4 fruit fly cellular contexts compared by ENCODE assay signal in genomic region chr2L:1091675-1092074, dm6.
TF ChIP-seq lines count a peak whose summit lies in the region.

No protein-coding gene starts in this region.

- TF ChIP-seq CTCF in whole organism, embryonic (GFP tag; optimal IDR thresholded peaks at IDR 0.05; lab: Kevin White, UChicago), result no peak

TF ChIP-seq in whole organism, adult, 20 proteins besides CTCF, POLR2A, EP300 and RAD21:
- TF ChIP-seq ovo (GFP tag; optimal IDR thresholded peaks at IDR 0.05; lab: Kevin White, UChicago) (no peak), CG5204 (GFP tag; optimal IDR thresholded peaks at IDR 0.05; lab: Kevin White, UChicago) (no peak), tj (GFP tag; optimal IDR thresholded peaks at IDR 0.05; lab: Kevin White, UChicago) (peak; percentile 84), CG7101 (tag; optimal IDR thresholded peaks at IDR 0.05; lab: Kevin White, UChicago) (peak; percentile 8), bab1 (GFP tag; optimal IDR thresholded peaks at IDR 0.05; lab: Kevin White, UChicago) (peak; percentile 32), kay (GFP tag; lab: Kevin White, UChicago; ENCODE audit: borderline replicate concordance) (no peak), CG33017 (tag; optimal IDR thresholded peaks at IDR 0.05; lab: Kevin White, UChicago) (no peak), CG11617 (GFP tag; optimal IDR thresholded peaks at IDR 0.05; lab: Kevin White, UChicago) (no peak)
TF ChIP-seq in whole organism, adult: peak in this region for 3.

TF ChIP-seq in whole organism, embryonic, 481 proteins besides CTCF, POLR2A, EP300 and RAD21:
- 0 out of 3 replicates have a peak, but pooled peaks have one; percentile 20 for TF ChIP-seq row (GFP tag; IDR thresholded peaks at IDR 0.05; lab: Robert Waterston, UW)
- peak; percentile 28 for TF ChIP-seq CG18599 (GFP tag; optimal IDR thresholded peaks at IDR 0.05; lab: Kevin White, UChicago)
- peak; percentile 28; the same call in 1 of the 2 replicates for TF ChIP-seq NFAT (GFP tag; IDR thresholded peaks at IDR 0.05; lab: Robert Waterston, UW)
- TF ChIP-seq Oaz (GFP tag; IDR thresholded peaks at IDR 0.05; lab: Robert Waterston, UW), result no peak
- TF ChIP-seq CG17328 (GFP tag; IDR thresholded peaks at IDR 0.05; lab: Robert Waterston, UW), result 0 out of 2 replicates have a peak, but pooled peaks have one; percentile 13
- TF ChIP-seq sens (GFP tag; lab: Kevin White, UChicago), result peak; percentile 17
- TF ChIP-seq CG16815 (GFP tag; optimal IDR thresholded peaks at IDR 0.05; lab: Kevin White, UChicago), result no peak
- TF ChIP-seq slbo (GFP tag; IDR thresholded peaks at IDR 0.05; lab: Robert Waterston, UW), result peak; percentile 38
- no peak for TF ChIP-seq Abd-B (GFP tag; optimal IDR thresholded peaks at IDR 0.05; lab: Kevin White, UChicago)
- TF ChIP-seq CG14441 (GFP tag; IDR thresholded peaks at IDR 0.05; lab: Robert Waterston, UW), result 0 out of 2 replicates have a peak, but pooled peaks have one; percentile 15
- TF ChIP-seq sisA (GFP tag; IDR thresholded peaks at IDR 0.05; lab: Robert Waterston, UW), result peak; percentile 32; the same call in 1 of the 2 replicates
- peak; percentile 2 for TF ChIP-seq lab (GFP tag; optimal IDR thresholded peaks at IDR 0.05; lab: Kevin White, UChicago)
- peak; percentile 16 for TF ChIP-seq Sox102F (GFP tag; optimal IDR thresholded peaks at IDR 0.05; lab: Kevin White, UChicago)
- 0 out of 2 replicates have a peak, but pooled peaks have one; percentile 13 for TF ChIP-seq ap (GFP tag; IDR thresholded peaks at IDR 0.05; lab: Robert Waterston, UW)
- TF ChIP-seq CkIIα-i1 (GFP tag; IDR thresholded peaks at IDR 0.05; lab: Robert Waterston, UW), result no peak
- TF ChIP-seq CG1603 (tag; optimal IDR thresholded peaks at IDR 0.05; lab: Kevin White, UChicago), result peak; percentile 9
- peak; percentile 20; the same call in 1 of the 2 replicates for TF ChIP-seq Rfx (GFP tag; IDR thresholded peaks at IDR 0.05; lab: Robert Waterston, UW)
- no peak for TF ChIP-seq ash1 (GFP tag; optimal IDR thresholded peaks at IDR 0.05; lab: Kevin White, UChicago)
- TF ChIP-seq MBD-R2 (GFP tag; IDR thresholded peaks at IDR 0.05; lab: Robert Waterston, UW), result 0 out of 2 replicates have a peak, but pooled peaks have one; percentile 7
- TF ChIP-seq ranshi (GFP tag; IDR thresholded peaks at IDR 0.05; lab: Robert Waterston, UW), result 0 out of 2 replicates have a peak, but pooled peaks have one; percentile 17
- TF ChIP-seq Med (GFP tag; lab: Kevin White, UChicago), result peak; percentile 70
- TF ChIP-seq CG32772 (GFP tag; IDR thresholded peaks at IDR 0.05; lab: Robert Waterston, UW), result 0 out of 2 replicates have a peak, but pooled peaks have one; percentile 13
- peak; percentile 38 for TF ChIP-seq CG2120 (GFP tag; optimal IDR thresholded peaks at IDR 0.05; lab: Kevin White, UChicago)
- 0 out of 2 replicates have a peak, but pooled peaks have one; percentile 12 for TF ChIP-seq lmd (GFP tag; IDR thresholded peaks at IDR 0.05; lab: Robert Waterston, UW)

TF ChIP-seq in whole organism, prepupa, 60 proteins besides CTCF, POLR2A, EP300 and RAD21:
- TF ChIP-seq Hr4 (GFP tag; optimal IDR thresholded peaks at IDR 0.05; lab: Kevin White, UChicago) (peak; percentile 11), CG32006 (GFP tag; optimal IDR thresholded peaks at IDR 0.05; lab: Kevin White, UChicago) (peak; percentile 9), CG6163 (GFP tag; IDR thresholded peaks at IDR 0.05; lab: Robert Waterston, UW) (0 out of 3 replicates have a peak, but pooled peaks have one; percentile 31), fd85E (GFP tag; optimal IDR thresholded peaks at IDR 0.05; lab: Kevin White, UChicago) (no peak)

TF ChIP-seq in whole organism, pupa, 21 proteins besides CTCF, POLR2A, EP300 and RAD21:
- TF ChIP-seq CG4496 (GFP tag; IDR thresholded peaks at IDR 0.05; lab: Robert Waterston, UW) (no peak), rn (GFP tag; IDR thresholded peaks at IDR 0.05; lab: Robert Waterston, UW) (no peak), fd96Ca (GFP tag; IDR thresholded peaks at IDR 0.05; lab: Robert Waterston, UW) (0 out of 3 replicates have a peak, but pooled peaks have one; percentile 26), CG8301 (tag; optimal IDR thresholded peaks at IDR 0.05; lab: Kevin White, UChicago) (no peak)
